Fruit fly (Drosophila melanogaster): Measurements from ENCODE around the gene sob.

The sob gene

DNA sequence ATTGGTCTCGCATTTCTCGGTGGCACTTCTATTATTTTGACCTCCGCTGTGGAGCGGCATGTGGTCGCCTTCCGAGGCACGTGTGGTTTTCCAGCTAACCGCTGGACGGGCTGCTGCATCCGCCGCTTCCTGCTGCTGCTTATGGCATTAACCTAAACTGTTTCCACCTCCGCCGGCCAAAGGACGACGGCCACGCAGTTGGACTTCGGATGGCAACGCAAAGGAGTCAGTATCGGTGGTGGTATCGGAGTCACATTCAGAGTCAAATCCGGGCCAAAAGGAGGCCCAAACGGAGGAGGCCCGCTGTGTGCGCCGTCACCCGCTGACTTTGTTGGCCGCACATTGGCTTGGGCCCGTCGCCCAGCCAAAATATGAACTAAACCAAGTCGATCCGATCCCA is 30.8 kb downstream of the sob start:
- TF ChIP-seq CG1620 (GFP tag; optimal IDR thresholded peaks at IDR 0.05) (no peak), CG11617 (GFP tag; optimal IDR thresholded peaks at IDR 0.05) (no peak), kay (GFP tag; ENCODE audit: borderline replicate concordance) (no peak), Hr96 (GFP tag; optimal IDR thresholded peaks at IDR 0.05) (no peak), CG5204 (GFP tag; optimal IDR thresholded peaks at IDR 0.05) (no peak), toe (GFP tag; optimal IDR thresholded peaks at IDR 0.05) (no peak), CG14711 (tag; optimal IDR thresholded peaks at IDR 0.05) (no peak)

dm6 chr2L:3548879-3549278 is 31.7 kb downstream of the sob start:
- TF ChIP-seq Clk (GFP tag; optimal IDR thresholded peaks at IDR 0.05) = no peak
- no peak for TF ChIP-seq ovo (GFP tag; optimal IDR thresholded peaks at IDR 0.05)
- TF ChIP-seq Crg-1 (GFP tag; optimal IDR thresholded peaks at IDR 0.05) = no peak
- no peak for TF ChIP-seq tj (GFP tag; optimal IDR thresholded peaks at IDR 0.05)

dm6 chr2L:3547512-3547911 is 33.1 kb downstream of the sob start:
- no peak for TF ChIP-seq pad (GFP tag; optimal IDR thresholded peaks at IDR 0.05)
- no peak for TF ChIP-seq CG14711 (tag; optimal IDR thresholded peaks at IDR 0.05)
- no peak for TF ChIP-seq CG1620 (GFP tag; optimal IDR thresholded peaks at IDR 0.05)

dm6 chr2L:3545033-3545666 is 35.4 kb downstream of the sob start:
- TF ChIP-seq Hr96 (GFP tag; optimal IDR thresholded peaks at IDR 0.05) = no peak
- peak; percentile 22 for TF ChIP-seq pad (GFP tag; optimal IDR thresholded peaks at IDR 0.05)

dm6 chr2L:3543062-3543461 is 37.5 kb downstream of the sob start:
- TF ChIP-seq ovo (GFP tag; optimal IDR thresholded peaks at IDR 0.05) (no peak), cic (GFP tag; optimal IDR thresholded peaks at IDR 0.05) (no peak), pad (GFP tag; optimal IDR thresholded peaks at IDR 0.05) (no peak), CG1620 (GFP tag; optimal IDR thresholded peaks at IDR 0.05) (no peak), CG14711 (tag; optimal IDR thresholded peaks at IDR 0.05) (no peak), kay (GFP tag; ENCODE audit: borderline replicate concordance) (no peak), cnc (optimal IDR thresholded peaks at IDR 0.05) (no peak), Crg-1 (GFP tag; optimal IDR thresholded peaks at IDR 0.05) (no peak), bab1 (GFP tag; optimal IDR thresholded peaks at IDR 0.05) (no peak), Mnt (GFP tag; optimal IDR thresholded peaks at IDR 0.05) (no peak), tj (GFP tag; optimal IDR thresholded peaks at IDR 0.05) (no peak), CG12768 (GFP tag; optimal IDR thresholded peaks at IDR 0.05) (no peak), toe (GFP tag; optimal IDR thresholded peaks at IDR 0.05) (no peak), CG5204 (GFP tag; optimal IDR thresholded peaks at IDR 0.05) (no peak), CG7045 (GFP tag; optimal IDR thresholded peaks at IDR 0.05) (no peak), CG33017 (tag; optimal IDR thresholded peaks at IDR 0.05) (no peak), CG7101 (tag; optimal IDR thresholded peaks at IDR 0.05) (no peak), Hr96 (GFP tag; optimal IDR thresholded peaks at IDR 0.05) (no peak)

DNA sequence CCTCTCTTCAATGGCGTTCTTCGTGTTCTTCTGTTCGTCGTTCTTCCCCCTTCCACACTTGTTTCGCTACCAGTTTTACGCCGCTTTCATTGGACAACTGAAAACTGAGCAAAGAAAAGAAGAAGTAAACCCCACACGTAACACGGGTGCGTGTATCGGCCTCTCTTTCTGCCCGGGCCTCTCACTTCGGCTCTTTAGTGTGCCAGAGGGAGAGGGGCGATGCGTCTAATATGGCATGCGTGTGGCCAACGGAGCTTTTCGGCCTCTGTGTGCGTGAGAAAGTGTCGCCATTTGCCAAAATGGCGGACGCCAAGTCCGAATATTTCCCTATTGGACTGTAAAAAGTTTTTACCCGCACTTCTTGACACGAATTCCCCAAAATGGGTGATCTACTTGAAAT is 40.6 kb downstream of the sob start:
- TF ChIP-seq tj (GFP tag; optimal IDR thresholded peaks at IDR 0.05) = no peak
- TF ChIP-seq Clk (GFP tag; optimal IDR thresholded peaks at IDR 0.05) = no peak
- TF ChIP-seq CG7045 (GFP tag; optimal IDR thresholded peaks at IDR 0.05) = no peak
- TF ChIP-seq CG11617 (GFP tag; optimal IDR thresholded peaks at IDR 0.05) = no peak
- TF ChIP-seq CG1620 (GFP tag; optimal IDR thresholded peaks at IDR 0.05) = no peak
- no peak for TF ChIP-seq CG5204 (GFP tag; optimal IDR thresholded peaks at IDR 0.05)
- no peak for TF ChIP-seq Crg-1 (GFP tag; optimal IDR thresholded peaks at IDR 0.05)
- no peak for TF ChIP-seq kay (GFP tag; ENCODE audit: borderline replicate concordance)
- no peak for TF ChIP-seq cnc (optimal IDR thresholded peaks at IDR 0.05)
- TF ChIP-seq bab1 (GFP tag; optimal IDR thresholded peaks at IDR 0.05) = no peak
- TF ChIP-seq CG12768 (GFP tag; optimal IDR thresholded peaks at IDR 0.05) = no peak
- no peak for TF ChIP-seq CG7101 (tag; optimal IDR thresholded peaks at IDR 0.05)
- TF ChIP-seq Hr96 (GFP tag; optimal IDR thresholded peaks at IDR 0.05) = no peak
- no peak for TF ChIP-seq CG14711 (tag; optimal IDR thresholded peaks at IDR 0.05)
- TF ChIP-seq ovo (GFP tag; optimal IDR thresholded peaks at IDR 0.05) = no peak
- no peak for TF ChIP-seq cic (GFP tag; optimal IDR thresholded peaks at IDR 0.05)
- no peak for TF ChIP-seq Mnt (GFP tag; optimal IDR thresholded peaks at IDR 0.05)
- TF ChIP-seq toe (GFP tag; optimal IDR thresholded peaks at IDR 0.05) = no peak

DNA sequence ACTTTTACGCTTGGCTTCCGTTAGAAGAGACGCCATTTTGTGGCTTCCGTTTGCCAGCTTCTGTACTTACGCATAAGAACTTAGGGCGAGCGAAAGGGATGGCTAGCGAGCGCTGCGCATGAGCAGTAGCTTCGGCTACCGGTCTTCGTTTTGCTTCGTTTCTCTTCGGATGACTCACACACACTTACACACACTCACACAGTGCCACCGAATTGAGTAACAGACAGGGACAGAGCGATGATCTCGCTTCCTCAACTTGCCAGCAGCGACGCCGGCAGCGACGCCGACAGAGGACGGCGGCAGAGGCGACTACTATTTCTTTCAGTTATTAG is 41.2 kb downstream of the sob start:
- no peak for TF ChIP-seq Crg-1 (GFP tag; optimal IDR thresholded peaks at IDR 0.05)
- no peak for TF ChIP-seq toe (GFP tag; optimal IDR thresholded peaks at IDR 0.05)
- TF ChIP-seq CG12768 (GFP tag; optimal IDR thresholded peaks at IDR 0.05) = no peak
- no peak for TF ChIP-seq bab1 (GFP tag; optimal IDR thresholded peaks at IDR 0.05)
- TF ChIP-seq Hr96 (GFP tag; optimal IDR thresholded peaks at IDR 0.05) = no peak
- TF ChIP-seq tj (GFP tag; optimal IDR thresholded peaks at IDR 0.05) = no peak
- TF ChIP-seq CG7101 (tag; optimal IDR thresholded peaks at IDR 0.05) = no peak
- no peak for TF ChIP-seq CG33017 (tag; optimal IDR thresholded peaks at IDR 0.05)
- no peak for TF ChIP-seq cnc (optimal IDR thresholded peaks at IDR 0.05)
- no peak for TF ChIP-seq CG7045 (GFP tag; optimal IDR thresholded peaks at IDR 0.05)
- no peak for TF ChIP-seq cic (GFP tag; optimal IDR thresholded peaks at IDR 0.05)
- no peak for TF ChIP-seq Clk (GFP tag; optimal IDR thresholded peaks at IDR 0.05)
- TF ChIP-seq Mnt (GFP tag; optimal IDR thresholded peaks at IDR 0.05) = no peak
- TF ChIP-seq pad (GFP tag; optimal IDR thresholded peaks at IDR 0.05) = no peak
- TF ChIP-seq CG14711 (tag; optimal IDR thresholded peaks at IDR 0.05) = no peak
- no peak for TF ChIP-seq ovo (GFP tag; optimal IDR thresholded peaks at IDR 0.05)
